Worm (Caenorhabditis elegans) whole organism, late embryonic: ENCODE results near the gene C16C8.17.

Experiments
- F13H6.1 ChIP-seq: sonication (generic microtip); optimal IDR thresholded peaks from 2 replicates; lab custom pipeline; 2016; ENCODE audit warnings: missing genetic modification characterization, missing compliant biosample characterization
- T23F11.4 ChIP-seq: fragments of 200-800 bp; sonication (Bioruptor generic); optimal IDR thresholded peaks from 2 replicates; lab custom pipeline; 2018; ENCODE audit warnings: mild to moderate bottlenecking, missing genetic modification characterization, missing compliant biosample characterization
- ahr-1 ChIP-seq: sonication (generic microtip); optimal IDR thresholded peaks from 2 replicates; lab custom pipeline; 2016; ENCODE audit warnings: missing genetic modification characterization, missing compliant biosample characterization
- ceh-2 ChIP-seq: sonication (generic microtip); optimal IDR thresholded peaks from 2 replicates; lab custom pipeline; 2016; ENCODE audit warnings: missing genotype, missing genetic modification characterization, missing compliant biosample characterization
- gmeb-2 ChIP-seq: sonication (generic microtip); optimal IDR thresholded peaks from 2 replicates; lab custom pipeline; 2016; ENCODE audit warnings: missing genetic modification characterization, inconsistent platforms, missing compliant biosample characterization
- nfya-1 ChIP-seq: sonication (generic microtip); optimal IDR thresholded peaks from 2 replicates; lab custom pipeline; 2017; ENCODE audit warnings: missing genetic modification characterization, mild to moderate bottlenecking, missing compliant biosample characterization, antibody characterized with exemption, moderate library complexity
- pros-1 ChIP-seq: fragments of 150-350 bp; optimal IDR thresholded peaks from 2 replicates; lab custom pipeline; 2014; ENCODE audit warnings: missing biosample characterization, missing genetic modification reagents, missing genetic modification characterization
- sdc-2 ChIP-seq: sonication (generic microtip); optimal IDR thresholded peaks from 2 replicates; lab custom pipeline; 2016; ENCODE audit warnings: missing genotype, missing genetic modification characterization, missing compliant biosample characterization
- unc-42 ChIP-seq: sonication (generic microtip); optimal IDR thresholded peaks from 2 replicates; lab custom pipeline; 2016; ENCODE audit warnings: missing genotype, missing genetic modification characterization, missing compliant biosample characterization

DNA sequence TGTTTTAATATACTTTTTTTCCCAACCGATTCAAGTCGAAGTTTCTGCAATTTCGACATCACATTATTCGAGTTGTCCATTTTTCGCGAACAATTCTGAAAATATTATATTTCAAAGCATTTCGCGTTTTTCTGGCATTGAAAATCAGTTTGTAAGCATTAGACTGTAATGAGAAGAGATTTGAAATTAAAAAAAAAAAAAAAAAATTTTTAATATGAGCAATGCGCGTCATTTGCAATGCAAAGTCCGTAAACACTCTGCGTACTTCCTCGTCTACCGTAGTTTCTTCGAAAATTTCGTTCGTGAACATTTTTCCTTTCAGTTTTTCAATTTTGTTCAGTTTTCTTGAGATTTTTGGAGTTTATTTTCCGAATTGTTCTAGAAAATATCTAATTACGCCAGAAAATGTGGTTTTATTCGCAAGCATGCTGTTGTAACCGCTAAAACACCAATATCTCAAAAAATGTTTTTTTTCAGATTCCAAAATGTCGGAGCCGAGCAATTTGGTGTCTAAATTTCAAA lies 4.7 kb downstream of the C16C8.17 start, which contains the start of the genes C16C8.5 and C16C8.16:
- TF ChIP-seq unc-42 (tag; lab: Kevin White, UChicago) (no peak), T23F11.4 (GFP tag; lab: Kevin White, UChicago) (no peak), ahr-1 (tag; lab: Kevin White, UChicago) (no peak), ceh-2 (tag; lab: Kevin White, UChicago) (no peak), F13H6.1 (tag; lab: Kevin White, UChicago) (no peak), gmeb-2 (no peak), pros-1 (tag; lab: Kevin White, UChicago) (no peak), sdc-2 (tag; lab: Kevin White, UChicago) (no peak), nfya-1 (tag; lab: Kevin White, UChicago) (no peak)
